Worm (Caenorhabditis elegans): Measurements from ENCODE around the gene sel-5.
A peak's percentile ranks its signal among the peaks of the same experiment; 100 is the strongest.

The sel-5 gene

ce11 chrIII:4568030-4568429 is 10.2 kb downstream of the sel-5 start, which contains the start of gene mlcd-1:
TSS of gene mlcd-1 (minus strand) at chrIII:4568130.
- TF ChIP-seq mxl-1 (tag; optimal IDR thresholded peaks at IDR 0.05) (no peak), tlf-1 (GFP tag; optimal IDR thresholded peaks at IDR 0.05) (no peak), ztf-25 (GFP tag; IDR thresholded peaks at IDR 0.05) (no peak)

ce11 chrIII:4562070-4562788 is 16.0 kb downstream of the sel-5 start, which contains the start of gene pan-1:
TSS of gene pan-1 (plus strand) at chrIII:4562738.
- no peak for TF ChIP-seq Y67H2A.10 (GFP tag; conservative IDR thresholded peaks at IDR 0.05)
- TF ChIP-seq hmg-1.2 (GFP tag; IDR thresholded peaks at IDR 0.05): peak; percentile 76; the same call in 1 of the 2 replicates
- TF ChIP-seq F33H1.4 (GFP tag; IDR thresholded peaks at IDR 0.05): no peak
- TF ChIP-seq lir-1 (GFP tag; conservative IDR thresholded peaks at IDR 0.05): no peak
- no peak for TF ChIP-seq sptf-2 (GFP tag; optimal IDR thresholded peaks at IDR 0.05)
- no peak for TF ChIP-seq nhr-90 (tag; optimal IDR thresholded peaks at IDR 0.05)
- no peak for TF ChIP-seq tlf-1 (GFP tag; optimal IDR thresholded peaks at IDR 0.05)
- TF ChIP-seq lin-35 (GFP tag; optimal IDR thresholded peaks at IDR 0.05): no peak
- TF ChIP-seq cebp-2 (GFP tag; IDR thresholded peaks at IDR 0.05): no peak
- no peak for TF ChIP-seq gei-17 (GFP tag; optimal IDR thresholded peaks at IDR 0.05)
- TF ChIP-seq nfya-1 (tag; optimal IDR thresholded peaks at IDR 0.05; ENCODE audit: borderline replicate concordance, insufficient read depth): no peak
- no peak for TF ChIP-seq cebp-1 (GFP tag; IDR thresholded peaks at IDR 0.05)
- peak; percentile 34 for TF ChIP-seq cebp-1 (tag; optimal IDR thresholded peaks at IDR 0.05)
- no peak for TF ChIP-seq hlh-26 (GFP tag; conservative IDR thresholded peaks at IDR 0.05)
- peak; percentile 48 for TF ChIP-seq nhr-80 (tag; optimal IDR thresholded peaks at IDR 0.05)
- TF ChIP-seq zfh-2 (GFP tag; conservative IDR thresholded peaks at IDR 0.05): peak; percentile 62
- no peak for TF ChIP-seq repo-1 (tag; optimal IDR thresholded peaks at IDR 0.05)
- no peak for TF ChIP-seq Y79H2A.3 (GFP tag; conservative IDR thresholded peaks at IDR 0.05)
- TF ChIP-seq egrh-3 (GFP tag; IDR thresholded peaks at IDR 0.05): 0 out of 2 replicates have a peak, but pooled peaks have one; percentile 11

- TF ChIP-seq chd-7 (tag; optimal IDR thresholded peaks at IDR 0.05) (no peak), snpc-3.4 (tag; optimal IDR thresholded peaks at IDR 0.05) (no peak), ccch-3 (GFP tag; optimal IDR thresholded peaks at IDR 0.05) (no peak), attf-3 (GFP tag; conservative IDR thresholded peaks at IDR 0.05) (no peak), nhr-80 (tag; optimal IDR thresholded peaks at IDR 0.05) (peak; percentile 43), bed-1 (GFP tag; IDR thresholded peaks at IDR 0.05) (no peak), repo-1 (tag; optimal IDR thresholded peaks at IDR 0.05) (no peak)
Measured at ce11 chrIII:4561286-4561685, 17.0 kb downstream of the sel-5 start.

- TF ChIP-seq lin-40 (tag; optimal IDR thresholded peaks at IDR 0.05) (peak; percentile 68), nhr-120 (GFP tag; IDR thresholded peaks at IDR 0.05) (no peak), aptf-2 (GFP tag; conservative IDR thresholded peaks at IDR 0.05) (no peak), somi-1 (GFP tag; optimal IDR thresholded peaks at IDR 0.05) (no peak), ztf-18 (tag; optimal IDR thresholded peaks at IDR 0.05) (no peak), atf-7 (tag; optimal IDR thresholded peaks at IDR 0.05) (peak; percentile 72), nfya-2 (GFP tag; IDR thresholded peaks at IDR 0.05) (no peak), K12H6.12 (tag; optimal IDR thresholded peaks at IDR 0.05) (peak; percentile 58), snpc-1.3 (tag; optimal IDR thresholded peaks at IDR 0.05; ENCODE audit: insufficient read depth) (no peak), attf-6 (GFP tag; IDR thresholded peaks at IDR 0.05) (no peak), F22D6.2 (tag; optimal IDR thresholded peaks at IDR 0.05) (no peak), rec-8 (tag; optimal IDR thresholded peaks at IDR 0.05) (no peak), K11D2.4 (GFP tag; IDR thresholded peaks at IDR 0.05) (no peak), unc-130 (GFP tag; optimal IDR thresholded peaks at IDR 0.05) (peak; percentile 3), ceh-91 (GFP tag; IDR thresholded peaks at IDR 0.05) (no peak), hmg-1.2 (GFP tag; IDR thresholded peaks at IDR 0.05) (peak; percentile 94), tbp1 (GFP tag; optimal IDR thresholded peaks at IDR 0.05) (peak; percentile 17), ztf-26 (tag; optimal IDR thresholded peaks at IDR 0.05) (peak; percentile 16)
Measured at ce11 chrIII:4560393-4560890, 17.8 kb downstream of the sel-5 start.

Data from whole organism, young adult.